Fruit fly (Drosophila melanogaster) whole organism, embryonic: ENCODE data around the gene wuho.
A peak's percentile ranks its signal among the peaks of the same experiment; 100 is the strongest.

Experiments
- Ada2b ChIP-seq: fragments of 200-800 bp; sonication (Bioruptor generic); IDR thresholded peaks from 2 replicates; pipeline ENCODE4 v1.3.6; 2022; ENCODE audit warnings: missing biosample characterization, missing genetic modification characterization
- B-H2 ChIP-seq: fragments of 200-800 bp; sonication (Bioruptor generic); optimal IDR thresholded peaks from 2 replicates; lab custom pipeline; 2018; ENCODE audit warnings: missing biosample characterization, mild to moderate bottlenecking, missing genetic modification characterization
- CG11093 ChIP-seq: fragments of 200-800 bp; sonication (Bioruptor generic); IDR thresholded peaks from 3 replicates; pipeline ENCODE4 v1.3.6; 2022; ENCODE audit warnings: missing biosample characterization, missing genetic modification characterization
- CG11247 ChIP-seq: fragments of 200-800 bp; sonication (Bioruptor generic); IDR thresholded peaks from 2 replicates; pipeline ENCODE4 v1.3.6; 2022; ENCODE audit warnings: missing biosample characterization, missing genetic modification characterization
- CG12219 ChIP-seq: fragments of 200-800 bp; sonication (Bioruptor generic); optimal IDR thresholded peaks from 3 replicates; lab custom pipeline; 2018; ENCODE audit warnings: missing biosample characterization, mild to moderate bottlenecking, missing genetic modification characterization
- CG12391 ChIP-seq: fragments of 200-800 bp; sonication (Bioruptor generic); optimal IDR thresholded peaks from 3 replicates; lab custom pipeline; 2018; ENCODE audit warnings: missing biosample characterization, mild to moderate bottlenecking, missing genetic modification characterization, moderate library complexity
- CG12769 ChIP-seq: fragments of 200-800 bp; sonication (Bioruptor generic); optimal IDR thresholded peaks from 2 replicates; lab custom pipeline; 2019; ENCODE audit warnings: missing biosample characterization, mild to moderate bottlenecking, missing genetic modification characterization, moderate library complexity
- CG14441 ChIP-seq: fragments of 200-800 bp; sonication (Bioruptor generic); IDR thresholded peaks from 2 replicates; pipeline ENCODE4 v1.3.6; 2022; ENCODE audit warnings: missing biosample characterization, missing genetic modification characterization
- CG14667 ChIP-seq: fragments of 200-800 bp; sonication (Bioruptor generic); IDR thresholded peaks from 2 replicates; pipeline ENCODE4 v1.3.6; 2022; ENCODE audit warnings: missing biosample characterization, missing genetic modification characterization
- CG15514 ChIP-seq: fragments of 200-800 bp; sonication (Bioruptor generic); optimal IDR thresholded peaks from 3 replicates; lab custom pipeline; 2017; ENCODE audit warnings: missing biosample characterization, missing genetic modification characterization, mild to moderate bottlenecking, moderate library complexity, missing genetic modification reagents
- CG18476 ChIP-seq: fragments of 200-800 bp; sonication (Bioruptor generic); optimal IDR thresholded peaks from 2 replicates; lab custom pipeline; 2016; ENCODE audit warnings: missing biosample characterization, mild to moderate bottlenecking, missing genetic modification characterization
- CG2678 ChIP-seq: fragments of 200-800 bp; sonication (Bioruptor generic); optimal IDR thresholded peaks from 3 replicates; lab custom pipeline; 2019; ENCODE audit warnings: missing biosample characterization, mild to moderate bottlenecking, missing genetic modification characterization, moderate library complexity
- CG3163 ChIP-seq: fragments of 200-800 bp; sonication (Bioruptor generic); optimal IDR thresholded peaks from 3 replicates; lab custom pipeline; 2016; ENCODE audit warnings: missing biosample characterization, missing genetic modification characterization
- CG4360 ChIP-seq: fragments of 200-800 bp; sonication (Bioruptor generic); IDR thresholded peaks from 2 replicates; pipeline ENCODE4 v1.3.6; 2022; ENCODE audit warnings: missing biosample characterization, missing genetic modification characterization
- CG43689 ChIP-seq: fragments of 200-800 bp; sonication (Bioruptor generic); IDR thresholded peaks from 2 replicates; pipeline ENCODE4 v1.3.6; 2022; ENCODE audit warnings: missing biosample characterization, missing genetic modification characterization
- CG5245 ChIP-seq: fragments of 200-800 bp; sonication (Bioruptor generic); optimal IDR thresholded peaks from 3 replicates; lab custom pipeline; 2016; ENCODE audit warnings: missing biosample characterization, missing genetic modification characterization
- CG7839 ChIP-seq: fragments of 200-800 bp; sonication (Bioruptor generic); optimal IDR thresholded peaks from 3 replicates; lab custom pipeline; 2018; ENCODE audit warnings: missing biosample characterization, mild to moderate bottlenecking, missing genetic modification characterization, moderate library complexity
- CG7987 ChIP-seq: fragments of 200-800 bp; sonication (Bioruptor generic); optimal IDR thresholded peaks from 2 replicates; lab custom pipeline; 2018; ENCODE audit warnings: missing biosample characterization, mild to moderate bottlenecking, missing genetic modification characterization, moderate library complexity
- CG8924 ChIP-seq: fragments of 200-800 bp; optimal IDR thresholded peaks from 3 replicates; lab custom pipeline; 2019; ENCODE audit warnings: missing biosample characterization, mild to moderate bottlenecking, missing genetic modification characterization, moderate library complexity
- CG9817 ChIP-seq: fragments of 200-800 bp; sonication (Bioruptor generic); optimal IDR thresholded peaks from 2 replicates; lab custom pipeline; 2018; ENCODE audit warnings: missing biosample characterization, mild to moderate bottlenecking, missing genetic modification characterization, moderate library complexity
- Dll ChIP-seq: fragments of 200-800 bp; sonication (Bioruptor generic); IDR thresholded peaks from 4 replicates; pipeline ENCODE4 v1.3.6; 2022; ENCODE audit warnings: missing biosample characterization, missing genetic modification characterization; ENCODE audit not compliant: partially characterized antibody
- ERR ChIP-seq: fragments of 200-800 bp; sonication (Bioruptor generic); optimal IDR thresholded peaks from 2 replicates; lab custom pipeline; 2016; ENCODE audit warnings: missing biosample characterization, missing genetic modification characterization
- H2.0 ChIP-seq: fragments of 200-800 bp; sonication (Bioruptor generic); IDR thresholded peaks from 2 replicates; pipeline ENCODE4 v1.3.6; 2022; ENCODE audit warnings: missing biosample characterization, missing genetic modification characterization
- HmgD ChIP-seq: fragments of 200-800 bp; sonication (Bioruptor generic); optimal IDR thresholded peaks from 3 replicates; lab custom pipeline; 2016; ENCODE audit warnings: missing biosample characterization, missing genetic modification characterization
- Hsf ChIP-seq: fragments of 200-800 bp; sonication (Bioruptor generic); optimal IDR thresholded peaks from 3 replicates; lab custom pipeline; 2016; ENCODE audit warnings: missing biosample characterization, missing genetic modification characterization
- MESR4 ChIP-seq: fragments of 200-800 bp; sonication (Bioruptor generic); optimal IDR thresholded peaks from 2 replicates; lab custom pipeline; 2018; ENCODE audit warnings: missing biosample characterization, mild to moderate bottlenecking, missing genetic modification characterization, moderate library complexity
- Sin3A ChIP-seq: fragments of >200 bp; optimal IDR thresholded peaks from 2 replicates; lab custom pipeline; 2018
- aop ChIP-seq: fragments of 200-800 bp; sonication (Bioruptor generic); IDR thresholded peaks from 2 replicates; pipeline ENCODE4 v1.3.6; 2022; ENCODE audit warnings: missing biosample characterization, missing genetic modification characterization
- ase ChIP-seq: fragments of 200-800 bp; sonication (Bioruptor generic); IDR thresholded peaks from 3 replicates; pipeline ENCODE4 v1.3.6; 2022; ENCODE audit warnings: missing biosample characterization, missing genetic modification characterization
- az2 ChIP-seq: fragments of 200-800 bp; sonication (Bioruptor generic); optimal IDR thresholded peaks from 3 replicates; lab custom pipeline; 2016; ENCODE audit warnings: missing biosample characterization, missing genetic modification characterization
- dmrt11E ChIP-seq: fragments of 200-800 bp; sonication (Bioruptor generic); optimal IDR thresholded peaks from 3 replicates; lab custom pipeline; 2018; ENCODE audit warnings: missing biosample characterization, mild to moderate bottlenecking, missing genetic modification characterization, moderate library complexity
- eyg ChIP-seq: fragments of 200-800 bp; sonication (Bioruptor generic); optimal IDR thresholded peaks from 3 replicates; lab custom pipeline; 2016; ENCODE audit warnings: missing biosample characterization, missing genetic modification characterization
- fd102C ChIP-seq: fragments of 200-800 bp; sonication (Bioruptor generic); optimal IDR thresholded peaks from 2 replicates; lab custom pipeline; 2018; ENCODE audit warnings: missing biosample characterization, mild to moderate bottlenecking, missing genetic modification characterization, moderate library complexity
- gro ChIP-seq: fragments of 200-800 bp; sonication (Bioruptor generic); optimal IDR thresholded peaks from 2 replicates; lab custom pipeline; 2016; ENCODE audit warnings: missing biosample characterization, missing genetic modification characterization
- gsb ChIP-seq: fragments of 200-800 bp; sonication (Bioruptor generic); IDR thresholded peaks from 2 replicates; pipeline ENCODE4 v1.3.6; 2022; ENCODE audit warnings: missing biosample characterization, missing genetic modification characterization
- h ChIP-seq: fragments of >200 bp; optimal IDR thresholded peaks from 2 replicates; lab custom pipeline; 2017
- mld ChIP-seq: fragments of 200-800 bp; sonication (Bioruptor generic); IDR thresholded peaks from 3 replicates; pipeline ENCODE4 v1.3.6; 2022; ENCODE audit warnings: missing biosample characterization, missing genetic modification characterization; ENCODE audit not compliant: partially characterized antibody
- nerfin-1 ChIP-seq: fragments of 200-800 bp; sonication (Bioruptor generic); optimal IDR thresholded peaks from 3 replicates; lab custom pipeline; 2019; ENCODE audit warnings: missing biosample characterization, mild to moderate bottlenecking, missing genetic modification characterization, moderate library complexity
- onecut ChIP-seq: fragments of 200-800 bp; sonication (Bioruptor generic); IDR thresholded peaks from 2 replicates; pipeline ENCODE4 v1.3.6; 2022; ENCODE audit warnings: missing biosample characterization, missing genetic modification characterization
- pb ChIP-seq: fragments of 200-800 bp; sonication (Bioruptor generic); optimal IDR thresholded peaks from 3 replicates; lab custom pipeline; 2016; ENCODE audit warnings: missing biosample characterization, missing genetic modification characterization
- prd ChIP-seq, 3 experiments: fragments of >200 bp in 2 of 3; fragments of 200-800 bp in 1 of 3; sonication (Bioruptor generic) in 1 of 3; optimal IDR thresholded peaks in 2 of 3; IDR thresholded peaks in 1 of 3; 2 replicates in 2 of 3; 3 replicates in 1 of 3; pipeline versions ENCODE4 v1.3.6 to Lab custom; 2017 to 2022; ENCODE audit warnings: missing biosample characterization in 1 of 3, missing genetic modification characterization in 1 of 3
- ro ChIP-seq: fragments of 200-800 bp; sonication (Bioruptor generic); IDR thresholded peaks from 2 replicates; pipeline ENCODE4 v1.3.6; 2022; ENCODE audit warnings: missing biosample characterization, missing genetic modification characterization
- scrt ChIP-seq: fragments of 200-800 bp; sonication (Bioruptor generic); optimal IDR thresholded peaks from 2 replicates; lab custom pipeline; 2018; ENCODE audit warnings: missing biosample characterization, mild to moderate bottlenecking, missing genetic modification characterization, moderate library complexity
- sens ChIP-seq: fragments of 200-800 bp; sonication (Bioruptor generic); peaks from one replicate; lab custom pipeline; 2016; ENCODE audit warnings: missing biosample characterization, missing genetic modification characterization
- sqz ChIP-seq: fragments of 200-800 bp; sonication (Bioruptor generic); optimal IDR thresholded peaks from 3 replicates; lab custom pipeline; 2018; ENCODE audit warnings: missing biosample characterization, mild to moderate bottlenecking, missing genetic modification characterization
- sr ChIP-seq: fragments of 200-800 bp; sonication (Bioruptor generic); IDR thresholded peaks from 3 replicates; pipeline ENCODE4 v1.3.6; 2022; ENCODE audit warnings: missing biosample characterization, missing genetic modification characterization
- tll ChIP-seq, 2 experiments: fragments of 200-800 bp in 1 of 2; fragments of >200 bp in 1 of 2; sonication (Bioruptor generic) in 1 of 2; optimal IDR thresholded peaks; 2 replicates each; lab custom pipeline; 2017 to 2019; ENCODE audit warnings: missing biosample characterization in 2 of 2, missing genetic modification characterization in 2 of 2, mild to moderate bottlenecking in 1 of 2, moderate library complexity in 1 of 2
- yki ChIP-seq: fragments of >200 bp; optimal IDR thresholded peaks from 3 replicates; lab custom pipeline; 2018
- zen ChIP-seq: fragments of 200-800 bp; sonication (Bioruptor generic); optimal IDR thresholded peaks from 3 replicates; lab custom pipeline; 2018; ENCODE audit warnings: missing biosample characterization, mild to moderate bottlenecking, missing genetic modification characterization, moderate library complexity
- zf30C ChIP-seq: fragments of 200-800 bp; sonication (Bioruptor generic); optimal IDR thresholded peaks from 3 replicates; lab custom pipeline; 2018; ENCODE audit warnings: missing biosample characterization, mild to moderate bottlenecking, missing genetic modification characterization

Gene wuho

DNA sequence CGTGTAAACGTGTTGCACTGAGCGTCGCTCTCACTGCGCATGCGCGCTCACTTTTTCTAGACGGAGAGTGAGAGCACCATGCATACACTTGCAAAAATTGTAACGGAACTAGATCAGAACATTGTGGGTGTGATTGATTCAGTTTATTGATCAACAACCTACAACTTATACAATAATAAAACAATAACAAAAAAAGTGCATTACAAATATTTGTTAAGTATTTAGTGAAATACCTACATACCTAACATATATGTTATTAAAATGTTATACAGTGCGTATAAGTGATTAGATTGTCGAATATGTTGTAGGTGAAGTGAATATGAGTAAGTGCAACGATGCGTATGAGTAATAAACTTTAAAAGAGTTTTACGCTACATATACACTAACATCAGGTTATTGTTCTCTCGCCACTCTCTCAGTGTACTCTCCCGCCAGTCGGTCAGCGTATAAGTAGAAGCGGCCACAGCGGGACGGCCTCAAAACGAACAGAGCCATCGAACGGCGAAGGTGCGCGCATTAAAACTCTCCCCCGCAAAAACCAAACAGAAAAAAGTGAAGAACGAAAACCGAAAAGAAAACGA lies 42.6 kb downstream of the wuho start, which contains the start of gene CG42240 (continued):
- TF ChIP-seq CG18476 (peak; percentile 87), CG12219 (GFP tag; lab: Kevin White, UChicago) (peak; percentile 90), CG14667 (GFP tag; lab: Robert Waterston, UW) (peak; percentile 67; the same call in 1 of the 2 replicates), aop (GFP tag; lab: Robert Waterston, UW) (no peak), CG9817 (tag; lab: Kevin White, UChicago) (peak; percentile 82), az2 (peak; percentile 92), gro (peak; percentile 3), CG2678 (tag; lab: Kevin White, UChicago) (peak; percentile 96), HmgD (GFP tag; lab: Kevin White, UChicago) (no peak), zf30C (GFP tag; lab: Kevin White, UChicago) (peak; percentile 82), ase (GFP tag; lab: Robert Waterston, UW) (peak; percentile 58; the same call in 1 of the 3 replicates), mld (GFP tag; lab: Robert Waterston, UW) (no peak), CG14441 (GFP tag; lab: Robert Waterston, UW) (peak; percentile 72), Sin3A (lab: Kevin White, UChicago) (no peak), Dll (GFP tag; lab: Robert Waterston, UW) (no peak), onecut (GFP tag; lab: Robert Waterston, UW) (peak; percentile 72), CG8924 (tag; lab: Kevin White, UChicago) (peak; percentile 95), CG12391 (tag; lab: Kevin White, UChicago) (peak; percentile 93), CG5245 (GFP tag; lab: Kevin White, UChicago) (peak; percentile 77), ro (GFP tag; lab: Robert Waterston, UW) (no peak), CG11093 (GFP tag; lab: Robert Waterston, UW) (peak; percentile 74), CG4360 (GFP tag; lab: Robert Waterston, UW) (0 out of 2 replicates have a peak, but pooled peaks have one; percentile 16), CG15514 (GFP tag; lab: Kevin White, UChicago) (peak; percentile 75), pb (GFP tag; lab: Kevin White, UChicago) (peak; percentile 59), h (lab: Kevin White, UChicago) (no peak), zen (tag; lab: Kevin White, UChicago) (peak; percentile 79), CG11247 (GFP tag; lab: Robert Waterston, UW) (peak; percentile 45; the same call in 1 of the 2 replicates), H2.0 (peak; percentile 60), scrt (GFP tag; lab: Kevin White, UChicago) (peak; percentile 83), CG7839 (peak; percentile 95), yki (no peak), CG12769 (tag; lab: Kevin White, UChicago) (peak; percentile 82), gsb (GFP tag; lab: Robert Waterston, UW) (0 out of 2 replicates have a peak, but pooled peaks have one; percentile 61), MESR4 (peak; percentile 21), ERR (peak; percentile 48), fd102C (GFP tag; lab: Kevin White, UChicago) (peak; percentile 46), CG43689 (GFP tag; lab: Robert Waterston, UW) (peak; percentile 31; the same call in 1 of the 2 replicates), B-H2 (GFP tag; lab: Kevin White, UChicago) (peak; percentile 57), eyg (peak; percentile 52), sqz (GFP tag; lab: Kevin White, UChicago) (peak; percentile 87), prd (optimal IDR thresholded peaks at IDR 0.05; lab: Kevin White, UChicago) (no peak), prd (GFP tag; IDR thresholded peaks at IDR 0.05; lab: Robert Waterston, UW) (peak; percentile 79), sens (GFP tag; lab: Kevin White, UChicago) (peak; percentile 99), dmrt11E (tag; lab: Kevin White, UChicago) (peak; percentile 72), tll (GFP tag; optimal IDR thresholded peaks at IDR 0.05; lab: Kevin White, UChicago) (peak in 1 of 2 experiments; percentile 14), CG7987 (GFP tag; lab: Kevin White, UChicago) (peak; percentile 49), CG3163 (GFP tag; lab: Kevin White, UChicago) (peak; percentile 1), Ada2b (peak; percentile 76), Hsf (GFP tag; lab: Kevin White, UChicago) (peak; percentile 87), nerfin-1 (tag; lab: Kevin White, UChicago) (peak; percentile 89), sr (GFP tag; lab: Robert Waterston, UW) (0 out of 3 replicates have a peak, but pooled peaks have one; percentile 7)
